Fruit fly (Drosophila melanogaster) whole organism, embryonic: Measurements from ENCODE around the gene APP-BP1.

Source experiments
- BEAF-32 ChIP-seq: fragments of 200-800 bp; sonication (Bioruptor generic); optimal IDR thresholded peaks from 3 replicates; lab custom pipeline; 2017; ENCODE audit warnings: missing biosample characterization, missing genetic modification characterization, mild to moderate bottlenecking, moderate library complexity, missing genetic modification reagents
- Bgb ChIP-seq: fragments of 200-800 bp; sonication (Bioruptor generic); IDR thresholded peaks from 2 replicates; pipeline ENCODE4 v1.3.6; 2022; ENCODE audit warnings: missing biosample characterization, missing genetic modification characterization; ENCODE audit not compliant: partially characterized antibody
- CG10209 ChIP-seq: fragments of 200-800 bp; sonication (Bioruptor generic); optimal IDR thresholded peaks from 3 replicates; lab custom pipeline; 2017; ENCODE audit warnings: missing biosample characterization, mild to moderate bottlenecking, missing genetic modification characterization, missing genetic modification reagents
- CG10321 ChIP-seq: fragments of 200-800 bp; sonication (Bioruptor generic); IDR thresholded peaks from 2 replicates; pipeline ENCODE4 v1.3.6; 2022; ENCODE audit warnings: missing biosample characterization, missing genetic modification characterization
- CG10431 ChIP-seq: fragments of 200-800 bp; sonication (Bioruptor generic); optimal IDR thresholded peaks from 3 replicates; lab custom pipeline; 2018; ENCODE audit warnings: missing biosample characterization, mild to moderate bottlenecking, missing genetic modification characterization
- CG11085 ChIP-seq: fragments of 200-800 bp; sonication (Bioruptor generic); IDR thresholded peaks from 2 replicates; pipeline ENCODE4 v1.3.6; 2022; ENCODE audit warnings: missing biosample characterization, missing genetic modification characterization
- CG13287 ChIP-seq: fragments of 200-800 bp; sonication (Bioruptor generic); IDR thresholded peaks from 2 replicates; pipeline ENCODE4 v1.3.6; 2022; ENCODE audit warnings: missing biosample characterization, missing genetic modification characterization; ENCODE audit not compliant: partially characterized antibody
- CG13894 ChIP-seq: fragments of 200-800 bp; sonication (Bioruptor generic); optimal IDR thresholded peaks from 3 replicates; lab custom pipeline; 2018; ENCODE audit warnings: missing biosample characterization, mild to moderate bottlenecking, missing genetic modification characterization, moderate library complexity
- CG15011 ChIP-seq: fragments of 200-800 bp; sonication (Bioruptor generic); optimal IDR thresholded peaks from 3 replicates; lab custom pipeline; 2018; ENCODE audit warnings: missing biosample characterization, mild to moderate bottlenecking, missing genetic modification characterization
- CG2875 ChIP-seq: fragments of 200-800 bp; sonication (Bioruptor generic); optimal IDR thresholded peaks from 2 replicates; lab custom pipeline; 2017; ENCODE audit warnings: missing biosample characterization, mild to moderate bottlenecking, missing genetic modification characterization, missing genetic modification reagents
- CG2889 ChIP-seq: fragments of 200-800 bp; sonication (Bioruptor generic); IDR thresholded peaks from 3 replicates; pipeline ENCODE4 v1.3.6; 2022; ENCODE audit warnings: missing biosample characterization, missing genetic modification characterization
- CG31365 ChIP-seq: fragments of 200-800 bp; sonication (Bioruptor generic); optimal IDR thresholded peaks from 2 replicates; lab custom pipeline; 2018; ENCODE audit warnings: missing biosample characterization, mild to moderate bottlenecking, missing genetic modification characterization
- CG31388 ChIP-seq: fragments of 200-800 bp; sonication (Bioruptor generic); optimal IDR thresholded peaks from 2 replicates; lab custom pipeline; 2016; ENCODE audit warnings: missing biosample characterization, missing genetic modification characterization
- CG4820 ChIP-seq: fragments of 200-800 bp; sonication (Bioruptor generic); optimal IDR thresholded peaks from 3 replicates; lab custom pipeline; 2016; ENCODE audit warnings: missing biosample characterization, missing genetic modification characterization
- CG6765 ChIP-seq: fragments of 200-800 bp; sonication (Bioruptor generic); optimal IDR thresholded peaks from 3 replicates; lab custom pipeline; 2017; ENCODE audit warnings: missing biosample characterization, mild to moderate bottlenecking, missing genetic modification characterization
- CG9876 ChIP-seq: fragments of 200-800 bp; sonication (Bioruptor generic); optimal IDR thresholded peaks from 2 replicates; lab custom pipeline; 2016; ENCODE audit warnings: missing biosample characterization, missing genetic modification characterization
- Chrac-16 ChIP-seq: fragments of 200-800 bp; sonication (Bioruptor generic); optimal IDR thresholded peaks from 3 replicates; lab custom pipeline; 2016; ENCODE audit warnings: missing biosample characterization, missing genetic modification characterization
- CrebB ChIP-seq: fragments of 200-800 bp; sonication (Bioruptor generic); optimal IDR thresholded peaks from 3 replicates; lab custom pipeline; 2018; ENCODE audit warnings: missing biosample characterization, mild to moderate bottlenecking, missing genetic modification characterization
- Drgx ChIP-seq: fragments of 200-800 bp; sonication (Bioruptor generic); IDR thresholded peaks from 2 replicates; pipeline ENCODE4 v1.3.6; 2022; ENCODE audit warnings: missing biosample characterization, missing genetic modification characterization
- Ets97D ChIP-seq: fragments of 200-800 bp; sonication (Bioruptor generic); optimal IDR thresholded peaks from 3 replicates; lab custom pipeline; 2016; ENCODE audit warnings: missing biosample characterization, missing genetic modification characterization
- H15 ChIP-seq: fragments of 200-800 bp; sonication (Bioruptor generic); IDR thresholded peaks from 3 replicates; pipeline ENCODE4 v1.3.6; 2022; ENCODE audit warnings: missing biosample characterization, missing genetic modification characterization
- Hr39 ChIP-seq: fragments of >200 bp; optimal IDR thresholded peaks from 2 replicates; lab custom pipeline; 2017
- Lhr ChIP-seq: fragments of 200-800 bp; sonication (Bioruptor generic); optimal IDR thresholded peaks from 3 replicates; lab custom pipeline; 2017; ENCODE audit warnings: mild to moderate bottlenecking, missing biosample characterization, missing genetic modification reagents, missing genetic modification characterization
- Oli ChIP-seq: fragments of 200-800 bp; sonication (Bioruptor generic); optimal IDR thresholded peaks from 2 replicates; lab custom pipeline; 2018; ENCODE audit warnings: missing biosample characterization, mild to moderate bottlenecking, missing genetic modification characterization, moderate library complexity
- PHDP ChIP-seq: fragments of 200-800 bp; sonication (Bioruptor generic); optimal IDR thresholded peaks from 3 replicates; lab custom pipeline; 2018; ENCODE audit warnings: missing biosample characterization, mild to moderate bottlenecking, missing genetic modification characterization, moderate library complexity
- Poxn ChIP-seq: fragments of 200-800 bp; sonication (Bioruptor generic); IDR thresholded peaks from 2 replicates; pipeline ENCODE4 v1.3.6; 2022; ENCODE audit warnings: missing biosample characterization, missing genetic modification characterization
- Rx ChIP-seq: fragments of 200-800 bp; sonication (Bioruptor generic); IDR thresholded peaks from 2 replicates; pipeline ENCODE4 v1.3.6; 2022; ENCODE audit warnings: missing biosample characterization, missing genetic modification characterization
- Tbp ChIP-seq: fragments of >200 bp; optimal IDR thresholded peaks from 2 replicates; lab custom pipeline; 2018; ENCODE audit warnings: missing biosample characterization, missing genetic modification characterization
- al ChIP-seq: fragments of 200-800 bp; sonication (Bioruptor generic); IDR thresholded peaks from 2 replicates; pipeline ENCODE4 v1.3.6; 2022; ENCODE audit warnings: missing biosample characterization, missing genetic modification characterization
- aop ChIP-seq: fragments of 200-800 bp; sonication (Bioruptor generic); IDR thresholded peaks from 2 replicates; pipeline ENCODE4 v1.3.6; 2022; ENCODE audit warnings: missing biosample characterization, missing genetic modification characterization
- ato ChIP-seq: fragments of 200-800 bp; sonication (Bioruptor generic); IDR thresholded peaks from 2 replicates; pipeline ENCODE4 v1.3.6; 2022; ENCODE audit warnings: missing biosample characterization, missing genetic modification characterization; ENCODE audit not compliant: partially characterized antibody
- bigmax ChIP-seq: fragments of 200-800 bp; sonication (Bioruptor generic); optimal IDR thresholded peaks from 2 replicates; lab custom pipeline; 2018; ENCODE audit warnings: missing biosample characterization, mild to moderate bottlenecking, missing genetic modification characterization
- bowl ChIP-seq: fragments of 200-800 bp; sonication (Bioruptor generic); IDR thresholded peaks from 2 replicates; pipeline ENCODE4 v1.3.6; 2022; ENCODE audit warnings: missing biosample characterization, missing genetic modification characterization
- btn ChIP-seq: fragments of 200-800 bp; sonication (Bioruptor generic); optimal IDR thresholded peaks from 2 replicates; lab custom pipeline; 2016; ENCODE audit warnings: missing biosample characterization, missing genetic modification characterization
- chinmo ChIP-seq: fragments of 200-800 bp; sonication (Bioruptor generic); IDR thresholded peaks from 4 replicates; pipeline ENCODE4 v1.3.6; 2022; ENCODE audit warnings: missing biosample characterization, missing genetic modification characterization; ENCODE audit not compliant: partially characterized antibody
- chm ChIP-seq: fragments of 200-800 bp; sonication (Bioruptor generic); IDR thresholded peaks from 2 replicates; pipeline ENCODE4 v1.3.6; 2022; ENCODE audit warnings: missing biosample characterization, missing genetic modification characterization
- dmrt11E ChIP-seq: fragments of 200-800 bp; sonication (Bioruptor generic); optimal IDR thresholded peaks from 3 replicates; lab custom pipeline; 2018; ENCODE audit warnings: missing biosample characterization, mild to moderate bottlenecking, missing genetic modification characterization, moderate library complexity
- ftz-f1 ChIP-seq: fragments of 200-800 bp; sonication (Bioruptor generic); optimal IDR thresholded peaks from 2 replicates; lab custom pipeline; 2016; ENCODE audit warnings: missing biosample characterization, missing genetic modification characterization
- fu2 ChIP-seq: fragments of 200-800 bp; sonication (Bioruptor generic); optimal IDR thresholded peaks from 2 replicates; lab custom pipeline; 2016; ENCODE audit warnings: missing biosample characterization, missing genetic modification characterization
- grau ChIP-seq: fragments of 200-800 bp; optimal IDR thresholded peaks from 3 replicates; lab custom pipeline; 2019; ENCODE audit warnings: missing biosample characterization, mild to moderate bottlenecking, missing genetic modification characterization, moderate library complexity
- hbn ChIP-seq: fragments of 200-800 bp; sonication (Bioruptor generic); IDR thresholded peaks from 2 replicates; pipeline ENCODE4 v1.3.6; 2022; ENCODE audit warnings: missing biosample characterization, missing genetic modification characterization; ENCODE audit not compliant: partially characterized antibody
- hkb ChIP-seq, 2 experiments: fragments of 200-800 bp in 1 of 2; fragments of >200 bp in 1 of 2; sonication (Bioruptor generic) in 1 of 2; IDR thresholded peaks in 1 of 2; optimal IDR thresholded peaks in 1 of 2; 2 replicates each; pipeline versions ENCODE4 v1.3.6 to Lab custom; 2017 to 2022; ENCODE audit warnings: missing biosample characterization in 1 of 2, missing genetic modification characterization in 1 of 2
- inv ChIP-seq: fragments of 200-800 bp; sonication (Bioruptor generic); IDR thresholded peaks from 2 replicates; pipeline ENCODE4 v1.3.6; 2022; ENCODE audit warnings: missing biosample characterization, missing genetic modification characterization; ENCODE audit not compliant: partially characterized antibody
- ro ChIP-seq: fragments of 200-800 bp; sonication (Bioruptor generic); IDR thresholded peaks from 2 replicates; pipeline ENCODE4 v1.3.6; 2022; ENCODE audit warnings: missing biosample characterization, missing genetic modification characterization
- row ChIP-seq: fragments of 200-800 bp; sonication (Bioruptor generic); IDR thresholded peaks from 3 replicates; pipeline ENCODE4 v1.3.6; 2022; ENCODE audit warnings: missing biosample characterization, missing genetic modification characterization
- slp2 ChIP-seq: fragments of 200-800 bp; sonication (Bioruptor generic); optimal IDR thresholded peaks from 2 replicates; lab custom pipeline; 2016; ENCODE audit warnings: missing biosample characterization, missing genetic modification characterization
- sqz ChIP-seq: fragments of 200-800 bp; sonication (Bioruptor generic); optimal IDR thresholded peaks from 3 replicates; lab custom pipeline; 2018; ENCODE audit warnings: missing biosample characterization, mild to moderate bottlenecking, missing genetic modification characterization
- sr ChIP-seq: fragments of 200-800 bp; sonication (Bioruptor generic); IDR thresholded peaks from 3 replicates; pipeline ENCODE4 v1.3.6; 2022; ENCODE audit warnings: missing biosample characterization, missing genetic modification characterization

Gene APP-BP1

dm6 chr3L:11112427-11112826 lies 14.2 kb downstream of the APP-BP1 start (continued):
- no peak for TF ChIP-seq BEAF-32
- TF ChIP-seq ftz-f1, result peak; percentile 57
- TF ChIP-seq Ets97D, result no peak
- TF ChIP-seq Poxn (GFP tag; lab: Robert Waterston, UW), result no peak
- TF ChIP-seq CG31365, result no peak
- TF ChIP-seq slp2 (GFP tag; lab: Kevin White, UChicago), result no peak
- TF ChIP-seq hkb (optimal IDR thresholded peaks at IDR 0.05; lab: Kevin White, UChicago), result no peak
- no peak for TF ChIP-seq hkb (GFP tag; IDR thresholded peaks at IDR 0.05; lab: Robert Waterston, UW)

- no peak for TF ChIP-seq Oli (tag; lab: Kevin White, UChicago)
- TF ChIP-seq H15 (GFP tag; lab: Robert Waterston, UW), result no peak
- TF ChIP-seq hbn (GFP tag; lab: Robert Waterston, UW), result no peak
- no peak for TF ChIP-seq sr (GFP tag; lab: Robert Waterston, UW)
- TF ChIP-seq CG31388 (GFP tag; lab: Kevin White, UChicago), result no peak
- peak; percentile 45; the same call in 2 of the 3 replicates for TF ChIP-seq row (GFP tag; lab: Robert Waterston, UW)
- no peak for TF ChIP-seq CG10209
- TF ChIP-seq Tbp (GFP tag; lab: Kevin White, UChicago), result no peak
- TF ChIP-seq CG2889, result no peak
- no peak for TF ChIP-seq CG4820
- TF ChIP-seq ro (GFP tag; lab: Robert Waterston, UW), result no peak
- no peak for TF ChIP-seq dmrt11E
- TF ChIP-seq CrebB (tag; lab: Kevin White, UChicago), result no peak
- peak; percentile 25 for TF ChIP-seq PHDP (tag; lab: Kevin White, UChicago)
- TF ChIP-seq Rx, result no peak
- TF ChIP-seq bowl (GFP tag; lab: Robert Waterston, UW), result no peak
- no peak for TF ChIP-seq chm (GFP tag; lab: Robert Waterston, UW)
- peak; percentile 38; the same call in 1 of the 2 replicates for TF ChIP-seq CG13287 (GFP tag; lab: Robert Waterston, UW)
- no peak for TF ChIP-seq inv (GFP tag; lab: Robert Waterston, UW)
- no peak for TF ChIP-seq btn (GFP tag; lab: Kevin White, UChicago)
- no peak for TF ChIP-seq grau (tag; lab: Kevin White, UChicago)
- TF ChIP-seq bigmax (GFP tag; lab: Kevin White, UChicago), result no peak
- peak; percentile 22 for TF ChIP-seq sqz
- no peak for TF ChIP-seq ato
- peak; percentile 71; the same call in 1 of the 4 replicates for TF ChIP-seq chinmo
- TF ChIP-seq aop (GFP tag; lab: Robert Waterston, UW), result no peak
- TF ChIP-seq Lhr (GFP tag; lab: Kevin White, UChicago), result no peak
- no peak for TF ChIP-seq CG15011 (GFP tag; lab: Kevin White, UChicago)
- TF ChIP-seq CG2875 (GFP tag; lab: Kevin White, UChicago), result no peak
- TF ChIP-seq fu2 (GFP tag; lab: Kevin White, UChicago), result no peak
- TF ChIP-seq CG11085 (GFP tag; lab: Robert Waterston, UW), result no peak
- TF ChIP-seq CG9876 (GFP tag; lab: Kevin White, UChicago), result no peak
- TF ChIP-seq CG10431, result no peak
- peak; percentile 21 for TF ChIP-seq CG6765 (GFP tag; lab: Kevin White, UChicago)
- TF ChIP-seq Drgx (GFP tag; lab: Robert Waterston, UW), result 0 out of 2 replicates have a peak, but pooled peaks have one; percentile 19
- no peak for TF ChIP-seq Hr39
- no peak for TF ChIP-seq Chrac-16
- TF ChIP-seq Bgb (GFP tag; lab: Robert Waterston, UW), result peak; percentile 29; the same call in 1 of the 2 replicates
- TF ChIP-seq CG13894 (tag; lab: Kevin White, UChicago), result no peak
- no peak for TF ChIP-seq CG10321
- no peak for TF ChIP-seq al (GFP tag; lab: Robert Waterston, UW)
Measured at dm6 chr3L:11113198-11114197, 15.3 kb downstream of the APP-BP1 start, which contains the start of gene Sod1. TSS of gene Sod1 (minus strand) at chr3L:11113740.
